In genomic region chr2L:19181153-19181892, dm6 we compare ENCODE assay signal across 1 fruit fly cellular context.
TF ChIP-seq lines count a peak whose summit lies in the region.

TSS of gene CG17568 (minus strand) at chr2L:19181702.

TF ChIP-seq in whole organism, embryonic, 481 proteins besides CTCF, POLR2A, EP300 and RAD21 (continued from another document and continues in another):
- no peak for TF ChIP-seq Awh (GFP tag; IDR thresholded peaks at IDR 0.05; lab: Robert Waterston, UW)
- TF ChIP-seq Mad (GFP tag; optimal IDR thresholded peaks at IDR 0.05; lab: Kevin White, UChicago), result no peak
- no peak for TF ChIP-seq CG13287 (GFP tag; IDR thresholded peaks at IDR 0.05; lab: Robert Waterston, UW; ENCODE audit: partially characterized antibody)
- no peak for TF ChIP-seq CG14860 (GFP tag; IDR thresholded peaks at IDR 0.05; lab: Robert Waterston, UW; ENCODE audit: partially characterized antibody)
- peak; percentile 54 for TF ChIP-seq CG33213 (GFP tag; optimal IDR thresholded peaks at IDR 0.05; lab: Kevin White, UChicago)
- no peak for TF ChIP-seq Oli (tag; optimal IDR thresholded peaks at IDR 0.05; lab: Kevin White, UChicago)
- TF ChIP-seq Dad (GFP tag; optimal IDR thresholded peaks at IDR 0.05; lab: Kevin White, UChicago), result no peak
- TF ChIP-seq CG3407 (GFP tag; optimal IDR thresholded peaks at IDR 0.05; lab: Kevin White, UChicago), result no peak
- no peak for TF ChIP-seq CG4282 (GFP tag; optimal IDR thresholded peaks at IDR 0.05; lab: Kevin White, UChicago)
- TF ChIP-seq Xbp1 (GFP tag; optimal IDR thresholded peaks at IDR 0.05; lab: Kevin White, UChicago), result peak; percentile 21
- no peak for TF ChIP-seq B-H1 (GFP tag; IDR thresholded peaks at IDR 0.05; lab: Robert Waterston, UW)
- TF ChIP-seq CG17568 (GFP tag; optimal IDR thresholded peaks at IDR 0.05; lab: Kevin White, UChicago), result no peak
- no peak for TF ChIP-seq ase (GFP tag; IDR thresholded peaks at IDR 0.05; lab: Robert Waterston, UW)
- no peak for TF ChIP-seq dmrt11E (tag; optimal IDR thresholded peaks at IDR 0.05; lab: Kevin White, UChicago)
- TF ChIP-seq Ets65A (GFP tag; lab: Kevin White, UChicago), result peak; percentile 40
- TF ChIP-seq gsb (GFP tag; IDR thresholded peaks at IDR 0.05; lab: Robert Waterston, UW), result no peak
- TF ChIP-seq CG11696 (GFP tag; IDR thresholded peaks at IDR 0.05; lab: Robert Waterston, UW), result no peak
- TF ChIP-seq CG14014 (GFP tag; IDR thresholded peaks at IDR 0.05; lab: Robert Waterston, UW), result no peak
- TF ChIP-seq Elba2 (GFP tag; optimal IDR thresholded peaks at IDR 0.05; lab: Kevin White, UChicago), result peak; percentile 76
- no peak for TF ChIP-seq Bdp1 (GFP tag; optimal IDR thresholded peaks at IDR 0.05; lab: Kevin White, UChicago)
- TF ChIP-seq CG3065 (GFP tag; optimal IDR thresholded peaks at IDR 0.05; lab: Kevin White, UChicago), result no peak
- TF ChIP-seq CG6683 (GFP tag; optimal IDR thresholded peaks at IDR 0.05; lab: Kevin White, UChicago), result no peak
- peak; percentile 12 for TF ChIP-seq ems (GFP tag; optimal IDR thresholded peaks at IDR 0.05; lab: Kevin White, UChicago)
- TF ChIP-seq CG7357 (GFP tag; IDR thresholded peaks at IDR 0.05; lab: Robert Waterston, UW), result no peak
- TF ChIP-seq kah (GFP tag; optimal IDR thresholded peaks at IDR 0.05; lab: Kevin White, UChicago), result no peak
- TF ChIP-seq phol (tag; optimal IDR thresholded peaks at IDR 0.05; lab: Kevin White, UChicago), result no peak
- TF ChIP-seq sim (GFP tag; IDR thresholded peaks at IDR 0.05; lab: Robert Waterston, UW), result no peak
- no peak for TF ChIP-seq gcm (GFP tag; optimal IDR thresholded peaks at IDR 0.05; lab: Kevin White, UChicago)
- TF ChIP-seq fd96Cb (tag; optimal IDR thresholded peaks at IDR 0.05; lab: Kevin White, UChicago), result no peak
- no peak for TF ChIP-seq CG8478 (optimal IDR thresholded peaks at IDR 0.05; lab: Kevin White, UChicago)
- TF ChIP-seq ro (GFP tag; IDR thresholded peaks at IDR 0.05; lab: Robert Waterston, UW), result no peak
- no peak for TF ChIP-seq Ptx1 (GFP tag; IDR thresholded peaks at IDR 0.05; lab: Robert Waterston, UW)
- TF ChIP-seq trh (GFP tag; optimal IDR thresholded peaks at IDR 0.05; lab: Kevin White, UChicago), result no peak
- no peak for TF ChIP-seq Nf-YC (tag; optimal IDR thresholded peaks at IDR 0.05; lab: Kevin White, UChicago)
- TF ChIP-seq CG33557 (GFP tag; optimal IDR thresholded peaks at IDR 0.05; lab: Kevin White, UChicago), result no peak
- no peak for TF ChIP-seq Jarid2 (GFP tag; optimal IDR thresholded peaks at IDR 0.05; lab: Kevin White, UChicago)
- no peak for TF ChIP-seq tll (GFP tag; optimal IDR thresholded peaks at IDR 0.05; lab: Kevin White, UChicago)
- no peak for TF ChIP-seq CG32772 (GFP tag; IDR thresholded peaks at IDR 0.05; lab: Robert Waterston, UW)
- TF ChIP-seq CG3847 (GFP tag; IDR thresholded peaks at IDR 0.05; lab: Robert Waterston, UW), result no peak
- TF ChIP-seq ara (GFP tag; IDR thresholded peaks at IDR 0.05; lab: Robert Waterston, UW), result no peak
- no peak for TF ChIP-seq ken (GFP tag; IDR thresholded peaks at IDR 0.05; lab: Robert Waterston, UW)
- TF ChIP-seq MBD-R2 (GFP tag; IDR thresholded peaks at IDR 0.05; lab: Robert Waterston, UW), result peak; percentile 91
- peak; percentile 16 for TF ChIP-seq CHES-1-like (GFP tag; optimal IDR thresholded peaks at IDR 0.05; lab: Kevin White, UChicago)
- peak; percentile 84 for TF ChIP-seq gfzf (GFP tag; optimal IDR thresholded peaks at IDR 0.05; lab: Kevin White, UChicago)
- peak; percentile 3 for TF ChIP-seq CG10979 (tag; optimal IDR thresholded peaks at IDR 0.05; lab: Kevin White, UChicago)
- TF ChIP-seq hkb (optimal IDR thresholded peaks at IDR 0.05; lab: Kevin White, UChicago), result no peak
- no peak; the same call in 1 of the 2 replicates for TF ChIP-seq hkb (GFP tag; IDR thresholded peaks at IDR 0.05; lab: Robert Waterston, UW)
- no peak for TF ChIP-seq CG11247 (GFP tag; IDR thresholded peaks at IDR 0.05; lab: Robert Waterston, UW)
- TF ChIP-seq CG12071 (GFP tag; optimal IDR thresholded peaks at IDR 0.05; lab: Kevin White, UChicago), result no peak
- no peak for TF ChIP-seq Six4 (GFP tag; optimal IDR thresholded peaks at IDR 0.05; lab: Kevin White, UChicago)
- TF ChIP-seq corto (GFP tag; optimal IDR thresholded peaks at IDR 0.05; lab: Kevin White, UChicago), result no peak
- TF ChIP-seq br (optimal IDR thresholded peaks at IDR 0.05; lab: Kevin White, UChicago), result no peak
- no peak for TF ChIP-seq HLH3B (GFP tag; IDR thresholded peaks at IDR 0.05; lab: Robert Waterston, UW)
- TF ChIP-seq CG7372 (GFP tag; IDR thresholded peaks at IDR 0.05; lab: Robert Waterston, UW), result no peak
- TF ChIP-seq ranshi (GFP tag; IDR thresholded peaks at IDR 0.05; lab: Robert Waterston, UW), result no peak
- TF ChIP-seq inv (GFP tag; IDR thresholded peaks at IDR 0.05; lab: Robert Waterston, UW; ENCODE audit: partially characterized antibody), result no peak
- TF ChIP-seq CG14710 (tag; optimal IDR thresholded peaks at IDR 0.05; lab: Kevin White, UChicago), result peak; percentile 18
- no peak for TF ChIP-seq CG18599 (GFP tag; optimal IDR thresholded peaks at IDR 0.05; lab: Kevin White, UChicago)
- TF ChIP-seq dysf (GFP tag; IDR thresholded peaks at IDR 0.05; lab: Robert Waterston, UW), result no peak
- no peak for TF ChIP-seq Drgx (GFP tag; IDR thresholded peaks at IDR 0.05; lab: Robert Waterston, UW)
- no peak for TF ChIP-seq CG16815 (GFP tag; optimal IDR thresholded peaks at IDR 0.05; lab: Kevin White, UChicago)
- no peak for TF ChIP-seq CG3163 (GFP tag; optimal IDR thresholded peaks at IDR 0.05; lab: Kevin White, UChicago)
- TF ChIP-seq CG10147 (GFP tag; optimal IDR thresholded peaks at IDR 0.05; lab: Kevin White, UChicago), result no peak
- no peak for TF ChIP-seq C15 (GFP tag; IDR thresholded peaks at IDR 0.05; lab: Robert Waterston, UW)
- TF ChIP-seq CG7839 (tag; optimal IDR thresholded peaks at IDR 0.05; lab: Kevin White, UChicago), result no peak
- TF ChIP-seq gt (GFP tag; IDR thresholded peaks at IDR 0.05; lab: Robert Waterston, UW), result no peak
- TF ChIP-seq salm (tag; optimal IDR thresholded peaks at IDR 0.05; lab: Kevin White, UChicago), result no peak
- TF ChIP-seq ab (GFP tag; optimal IDR thresholded peaks at IDR 0.05; lab: Kevin White, UChicago), result no peak
- no peak for TF ChIP-seq CG15269 (tag; optimal IDR thresholded peaks at IDR 0.05; lab: Kevin White, UChicago)
- TF ChIP-seq Tbp (GFP tag; optimal IDR thresholded peaks at IDR 0.05; lab: Kevin White, UChicago), result no peak
- TF ChIP-seq CoRest (tag; optimal IDR thresholded peaks at IDR 0.05; lab: Kevin White, UChicago), result no peak
- TF ChIP-seq tup (GFP tag; optimal IDR thresholded peaks at IDR 0.05; lab: Kevin White, UChicago), result no peak
- TF ChIP-seq CG8765 (GFP tag; IDR thresholded peaks at IDR 0.05; lab: Robert Waterston, UW), result no peak
- TF ChIP-seq CG10654 (GFP tag; optimal IDR thresholded peaks at IDR 0.05; lab: Kevin White, UChicago), result no peak
- no peak for TF ChIP-seq CG3281 (GFP tag; optimal IDR thresholded peaks at IDR 0.05; lab: Kevin White, UChicago)
- no peak for TF ChIP-seq nmo (GFP tag; optimal IDR thresholded peaks at IDR 0.05; lab: Kevin White, UChicago)
- TF ChIP-seq gem (tag; optimal IDR thresholded peaks at IDR 0.05; lab: Kevin White, UChicago), result no peak
- TF ChIP-seq Pdp1 (GFP tag; optimal IDR thresholded peaks at IDR 0.05; lab: Kevin White, UChicago), result no peak
- no peak for TF ChIP-seq Atf-2 (GFP tag; optimal IDR thresholded peaks at IDR 0.05; lab: Kevin White, UChicago)
- no peak for TF ChIP-seq jing (GFP tag; optimal IDR thresholded peaks at IDR 0.05; lab: Kevin White, UChicago)
- TF ChIP-seq CG4707 (GFP tag; optimal IDR thresholded peaks at IDR 0.05; lab: Kevin White, UChicago), result no peak
- TF ChIP-seq CG12104 (GFP tag; optimal IDR thresholded peaks at IDR 0.05; lab: Kevin White, UChicago), result no peak
- TF ChIP-seq CG16863 (GFP tag; optimal IDR thresholded peaks at IDR 0.05; lab: Kevin White, UChicago), result no peak
- TF ChIP-seq CG11723 (GFP tag; optimal IDR thresholded peaks at IDR 0.05; lab: Kevin White, UChicago), result no peak
- TF ChIP-seq CG1647 (GFP tag; optimal IDR thresholded peaks at IDR 0.05; lab: Kevin White, UChicago), result peak; percentile 2
- no peak for TF ChIP-seq CG2889 (GFP tag; IDR thresholded peaks at IDR 0.05; lab: Robert Waterston, UW)
- TF ChIP-seq Sox102F (GFP tag; optimal IDR thresholded peaks at IDR 0.05; lab: Kevin White, UChicago), result no peak
- TF ChIP-seq zen (tag; optimal IDR thresholded peaks at IDR 0.05; lab: Kevin White, UChicago), result peak; percentile 34
- TF ChIP-seq kay (GFP tag; optimal IDR thresholded peaks at IDR 0.05; lab: Kevin White, UChicago), result no peak
- no peak for TF ChIP-seq CG13775 (GFP tag; optimal IDR thresholded peaks at IDR 0.05; lab: Kevin White, UChicago)
- no peak for TF ChIP-seq CG31365 (tag; optimal IDR thresholded peaks at IDR 0.05; lab: Kevin White, UChicago)
- no peak for TF ChIP-seq CG12769 (tag; optimal IDR thresholded peaks at IDR 0.05; lab: Kevin White, UChicago)
- TF ChIP-seq CG8359 (GFP tag; optimal IDR thresholded peaks at IDR 0.05; lab: Kevin White, UChicago; ENCODE audit: borderline replicate concordance), result no peak
- peak; percentile 3 for TF ChIP-seq HLH54F (GFP tag; optimal IDR thresholded peaks at IDR 0.05; lab: Kevin White, UChicago)
- TF ChIP-seq CG14441 (GFP tag; IDR thresholded peaks at IDR 0.05; lab: Robert Waterston, UW), result no peak
- no peak for TF ChIP-seq caup (GFP tag; optimal IDR thresholded peaks at IDR 0.05; lab: Kevin White, UChicago; ENCODE audit: severe bottlenecking)
- no peak for TF ChIP-seq danr (GFP tag; IDR thresholded peaks at IDR 0.05; lab: Robert Waterston, UW)
- TF ChIP-seq pum (GFP tag; optimal IDR thresholded peaks at IDR 0.05; lab: Kevin White, UChicago), result no peak
- no peak for TF ChIP-seq hbn (GFP tag; IDR thresholded peaks at IDR 0.05; lab: Robert Waterston, UW; ENCODE audit: partially characterized antibody)
- TF ChIP-seq CG8290 (GFP tag; optimal IDR thresholded peaks at IDR 0.05; lab: Kevin White, UChicago), result peak; percentile 35
- TF ChIP-seq CG8290 (tag; optimal IDR thresholded peaks at IDR 0.05; lab: Kevin White, UChicago), result no peak
- no peak for TF ChIP-seq CG11093 (GFP tag; IDR thresholded peaks at IDR 0.05; lab: Robert Waterston, UW)
- no peak for TF ChIP-seq CG11398 (GFP tag; optimal IDR thresholded peaks at IDR 0.05; lab: Kevin White, UChicago)
- no peak for TF ChIP-seq CG9609 (GFP tag; optimal IDR thresholded peaks at IDR 0.05; lab: Kevin White, UChicago)
- TF ChIP-seq CG12659 (GFP tag; optimal IDR thresholded peaks at IDR 0.05; lab: Kevin White, UChicago), result no peak
- TF ChIP-seq CG8924 (tag; optimal IDR thresholded peaks at IDR 0.05; lab: Kevin White, UChicago), result no peak
- no peak for TF ChIP-seq chn (GFP tag; optimal IDR thresholded peaks at IDR 0.05; lab: Kevin White, UChicago)
- no peak for TF ChIP-seq schlank (tag; optimal IDR thresholded peaks at IDR 0.05; lab: Kevin White, UChicago)
- no peak for TF ChIP-seq Hmr (GFP tag; optimal IDR thresholded peaks at IDR 0.05; lab: Kevin White, UChicago)
- no peak for TF ChIP-seq CG31224 (GFP tag; IDR thresholded peaks at IDR 0.05; lab: Robert Waterston, UW)
- TF ChIP-seq bowl (GFP tag; IDR thresholded peaks at IDR 0.05; lab: Robert Waterston, UW), result no peak
- TF ChIP-seq CG1024 (GFP tag; IDR thresholded peaks at IDR 0.05; lab: Robert Waterston, UW), result no peak
- TF ChIP-seq CG13123 (GFP tag; optimal IDR thresholded peaks at IDR 0.05; lab: Kevin White, UChicago), result no peak
- TF ChIP-seq CG32532 (GFP tag; IDR thresholded peaks at IDR 0.05; lab: Robert Waterston, UW), result no peak
- TF ChIP-seq ERR (GFP tag; optimal IDR thresholded peaks at IDR 0.05; lab: Kevin White, UChicago), result no peak
- no peak for TF ChIP-seq luna (GFP tag; optimal IDR thresholded peaks at IDR 0.05; lab: Kevin White, UChicago)
- no peak for TF ChIP-seq abd-A (tag; optimal IDR thresholded peaks at IDR 0.05; lab: Kevin White, UChicago)
- no peak for TF ChIP-seq sens-2 (GFP tag; IDR thresholded peaks at IDR 0.05; lab: Robert Waterston, UW)
- TF ChIP-seq CG10267 (tag; optimal IDR thresholded peaks at IDR 0.05; lab: Kevin White, UChicago), result peak; percentile 19
- no peak for TF ChIP-seq GATAe (GFP tag; conservative IDR thresholded peaks at IDR 0.05; lab: Robert Waterston, UW)
- TF ChIP-seq Sin3A (optimal IDR thresholded peaks at IDR 0.05; lab: Kevin White, UChicago), result no peak
- no peak for TF ChIP-seq CG17912 (GFP tag; optimal IDR thresholded peaks at IDR 0.05; lab: Kevin White, UChicago)
- no peak for TF ChIP-seq CG15011 (GFP tag; optimal IDR thresholded peaks at IDR 0.05; lab: Kevin White, UChicago)
- no peak for TF ChIP-seq Ssrp (tag; optimal IDR thresholded peaks at IDR 0.05; lab: Kevin White, UChicago)
- no peak for TF ChIP-seq lbe (GFP tag; optimal IDR thresholded peaks at IDR 0.05; lab: Kevin White, UChicago)
- no peak for TF ChIP-seq vvl (GFP tag; IDR thresholded peaks at IDR 0.05; lab: Robert Waterston, UW)
- peak; percentile 15 for TF ChIP-seq trem (tag; optimal IDR thresholded peaks at IDR 0.05; lab: Kevin White, UChicago)
- TF ChIP-seq CG14050 (GFP tag; IDR thresholded peaks at IDR 0.05; lab: Robert Waterston, UW), result no peak
- TF ChIP-seq CG6813 (GFP tag; optimal IDR thresholded peaks at IDR 0.05; lab: Kevin White, UChicago), result no peak
- TF ChIP-seq Hr3 (GFP tag; optimal IDR thresholded peaks at IDR 0.05; lab: Kevin White, UChicago), result no peak
- TF ChIP-seq CG17361 (GFP tag; IDR thresholded peaks at IDR 0.05; lab: Robert Waterston, UW), result 0 out of 3 replicates have a peak, but pooled peaks have one; percentile 9
- TF ChIP-seq maf-S (GFP tag; optimal IDR thresholded peaks at IDR 0.05; lab: Kevin White, UChicago), result no peak
- TF ChIP-seq D19B (GFP tag; optimal IDR thresholded peaks at IDR 0.05; lab: Kevin White, UChicago), result no peak
- TF ChIP-seq CG12391 (tag; optimal IDR thresholded peaks at IDR 0.05; lab: Kevin White, UChicago), result peak; percentile 29
- no peak for TF ChIP-seq sna (GFP tag; IDR thresholded peaks at IDR 0.05; lab: Robert Waterston, UW; ENCODE audit: partially characterized antibody)
- no peak for TF ChIP-seq zf30C (GFP tag; optimal IDR thresholded peaks at IDR 0.05; lab: Kevin White, UChicago)
- TF ChIP-seq org-1 (GFP tag; optimal IDR thresholded peaks at IDR 0.05; lab: Kevin White, UChicago), result no peak
- TF ChIP-seq CG10565 (GFP tag; optimal IDR thresholded peaks at IDR 0.05; lab: Kevin White, UChicago), result no peak
- no peak for TF ChIP-seq crc (GFP tag; optimal IDR thresholded peaks at IDR 0.05; lab: Kevin White, UChicago)
- peak; percentile 97 for TF ChIP-seq CG10959 (GFP tag; IDR thresholded peaks at IDR 0.05; lab: Robert Waterston, UW)
- TF ChIP-seq CG32767 (GFP tag; IDR thresholded peaks at IDR 0.05; lab: Robert Waterston, UW), result no peak
- no peak for TF ChIP-seq CG31441 (GFP tag; IDR thresholded peaks at IDR 0.05; lab: Robert Waterston, UW)
